Fruit fly (Drosophila melanogaster) whole organism, embryonic: Measurements from ENCODE around the gene Doc2.
A peak's percentile ranks its signal among the peaks of the same experiment; 100 is the strongest.

Source experiments
- CG10431 ChIP-seq: fragments of 200-800 bp; sonication (Bioruptor generic); optimal IDR thresholded peaks from 3 replicates; lab custom pipeline; 2018; ENCODE audit warnings: missing biosample characterization, mild to moderate bottlenecking, missing genetic modification characterization
- CG10565 ChIP-seq: fragments of 200-800 bp; sonication (Bioruptor generic); optimal IDR thresholded peaks from 3 replicates; lab custom pipeline; 2016; ENCODE audit warnings: missing biosample characterization, mild to moderate bottlenecking, missing genetic modification characterization
- CG11456 ChIP-seq: fragments of 200-800 bp; sonication (Bioruptor generic); IDR thresholded peaks from 3 replicates; pipeline ENCODE4 v1.3.6; 2022; ENCODE audit warnings: missing biosample characterization, missing genetic modification characterization
- CG11695 ChIP-seq: fragments of 200-800 bp; sonication (Bioruptor generic); IDR thresholded peaks from 3 replicates; pipeline ENCODE4 v1.3.6; 2022; ENCODE audit warnings: missing biosample characterization, missing genetic modification characterization
- CG11723 ChIP-seq: fragments of 200-800 bp; sonication (Bioruptor generic); optimal IDR thresholded peaks from 2 replicates; lab custom pipeline; 2017; ENCODE audit warnings: missing biosample characterization, mild to moderate bottlenecking, missing genetic modification characterization
- CG12659 ChIP-seq: fragments of 200-800 bp; sonication (Bioruptor generic); optimal IDR thresholded peaks from 3 replicates; lab custom pipeline; 2017; ENCODE audit warnings: mild to moderate bottlenecking, missing biosample characterization, missing genetic modification reagents, missing genetic modification characterization
- CG13123 ChIP-seq: fragments of 200-800 bp; sonication (Bioruptor generic); optimal IDR thresholded peaks from 2 replicates; lab custom pipeline; 2016; ENCODE audit warnings: missing biosample characterization, missing genetic modification characterization
- CG14014 ChIP-seq: fragments of 200-800 bp; sonication (Bioruptor generic); IDR thresholded peaks from 2 replicates; pipeline ENCODE4 v1.3.6; 2022; ENCODE audit warnings: missing biosample characterization, missing genetic modification characterization
- CG15269 ChIP-seq: fragments of 200-800 bp; sonication (Bioruptor generic); optimal IDR thresholded peaks from 2 replicates; lab custom pipeline; 2018; ENCODE audit warnings: missing biosample characterization, mild to moderate bottlenecking, missing genetic modification characterization, moderate library complexity
- CG15514 ChIP-seq: fragments of 200-800 bp; sonication (Bioruptor generic); optimal IDR thresholded peaks from 3 replicates; lab custom pipeline; 2017; ENCODE audit warnings: missing biosample characterization, missing genetic modification characterization, mild to moderate bottlenecking, moderate library complexity, missing genetic modification reagents
- CG17361 ChIP-seq: fragments of 200-800 bp; sonication (Bioruptor generic); IDR thresholded peaks from 3 replicates; pipeline ENCODE4 v1.3.6; 2022; ENCODE audit warnings: missing biosample characterization, missing genetic modification characterization
- CG17802 ChIP-seq: fragments of 200-800 bp; sonication (Bioruptor generic); optimal IDR thresholded peaks from 2 replicates; lab custom pipeline; 2018; ENCODE audit warnings: missing biosample characterization, mild to moderate bottlenecking, missing genetic modification characterization, moderate library complexity
- CG2889 ChIP-seq: fragments of 200-800 bp; sonication (Bioruptor generic); IDR thresholded peaks from 3 replicates; pipeline ENCODE4 v1.3.6; 2022; ENCODE audit warnings: missing biosample characterization, missing genetic modification characterization
- CG3163 ChIP-seq: fragments of 200-800 bp; sonication (Bioruptor generic); optimal IDR thresholded peaks from 3 replicates; lab custom pipeline; 2016; ENCODE audit warnings: missing biosample characterization, missing genetic modification characterization
- CG4360 ChIP-seq: fragments of 200-800 bp; sonication (Bioruptor generic); IDR thresholded peaks from 2 replicates; pipeline ENCODE4 v1.3.6; 2022; ENCODE audit warnings: missing biosample characterization, missing genetic modification characterization
- CG4730 ChIP-seq: fragments of 200-800 bp; sonication (Bioruptor generic); IDR thresholded peaks from 2 replicates; pipeline ENCODE4 v1.3.6; 2022; ENCODE audit warnings: missing biosample characterization, missing genetic modification characterization
- CG6175 ChIP-seq: fragments of 200-800 bp; sonication (Bioruptor generic); IDR thresholded peaks from 3 replicates; pipeline ENCODE4 v1.3.6; 2022; ENCODE audit warnings: missing biosample characterization, missing genetic modification characterization
- CG6683 ChIP-seq: fragments of 200-800 bp; sonication (Bioruptor generic); optimal IDR thresholded peaks from 2 replicates; lab custom pipeline; 2017; ENCODE audit warnings: missing biosample characterization, mild to moderate bottlenecking, missing genetic modification characterization, missing genetic modification reagents
- CG8089 ChIP-seq: fragments of 200-800 bp; sonication (Bioruptor generic); optimal IDR thresholded peaks from 3 replicates; lab custom pipeline; 2016; ENCODE audit warnings: missing biosample characterization, missing genetic modification characterization
- CG8944 ChIP-seq: fragments of 200-800 bp; sonication (Bioruptor generic); optimal IDR thresholded peaks from 3 replicates; lab custom pipeline; 2016; ENCODE audit warnings: missing biosample characterization, missing genetic modification characterization
- CTCF ChIP-seq: fragments of 200-800 bp; sonication (Bioruptor generic); optimal IDR thresholded peaks from 2 replicates; lab custom pipeline; 2017; ENCODE audit warnings: missing biosample characterization, mild to moderate bottlenecking, missing genetic modification characterization, moderate library complexity
- Dbx ChIP-seq: fragments of 200-800 bp; sonication (Bioruptor generic); IDR thresholded peaks from 3 replicates; pipeline ENCODE4 v1.3.6; 2022; ENCODE audit warnings: missing biosample characterization, missing genetic modification characterization
- Dfd ChIP-seq, 2 experiments: fragments of >200 bp; optimal IDR thresholded peaks; 2 replicates each; lab custom pipeline; 2017; ENCODE audit warnings: missing biosample characterization in 2 of 2, missing genetic modification characterization in 2 of 2
- Elba2 ChIP-seq: fragments of 200-800 bp; sonication (Bioruptor generic); optimal IDR thresholded peaks from 3 replicates; lab custom pipeline; 2016; ENCODE audit warnings: missing biosample characterization, missing genetic modification characterization
- Fer1 ChIP-seq: fragments of 200-800 bp; sonication (Bioruptor generic); optimal IDR thresholded peaks from 2 replicates; lab custom pipeline; 2017; ENCODE audit warnings: missing biosample characterization, mild to moderate bottlenecking, missing genetic modification characterization
- H2.0 ChIP-seq: fragments of 200-800 bp; sonication (Bioruptor generic); IDR thresholded peaks from 2 replicates; pipeline ENCODE4 v1.3.6; 2022; ENCODE audit warnings: missing biosample characterization, missing genetic modification characterization
- Hsf ChIP-seq: fragments of 200-800 bp; sonication (Bioruptor generic); optimal IDR thresholded peaks from 3 replicates; lab custom pipeline; 2016; ENCODE audit warnings: missing biosample characterization, missing genetic modification characterization
- Jarid2 ChIP-seq: fragments of 200-800 bp; sonication (Bioruptor generic); optimal IDR thresholded peaks from 3 replicates; lab custom pipeline; 2017; ENCODE audit warnings: mild to moderate bottlenecking, missing biosample characterization, missing genetic modification reagents, missing genetic modification characterization
- MESR4 ChIP-seq: fragments of 200-800 bp; sonication (Bioruptor generic); optimal IDR thresholded peaks from 2 replicates; lab custom pipeline; 2018; ENCODE audit warnings: missing biosample characterization, mild to moderate bottlenecking, missing genetic modification characterization, moderate library complexity
- Six4 ChIP-seq: fragments of 200-800 bp; sonication (Bioruptor generic); optimal IDR thresholded peaks from 2 replicates; lab custom pipeline; 2016; ENCODE audit warnings: missing biosample characterization, missing genetic modification characterization
- Sox102F ChIP-seq: fragments of 200-800 bp; sonication (Bioruptor generic); optimal IDR thresholded peaks from 2 replicates; lab custom pipeline; 2018; ENCODE audit warnings: missing biosample characterization, mild to moderate bottlenecking, missing genetic modification characterization, moderate library complexity
- abd-A ChIP-seq: fragments of 200-800 bp; sonication (Bioruptor generic); optimal IDR thresholded peaks from 3 replicates; lab custom pipeline; 2019; ENCODE audit warnings: missing biosample characterization, mild to moderate bottlenecking, missing genetic modification characterization, moderate library complexity
- ato ChIP-seq: fragments of 200-800 bp; sonication (Bioruptor generic); IDR thresholded peaks from 2 replicates; pipeline ENCODE4 v1.3.6; 2022; ENCODE audit warnings: missing biosample characterization, missing genetic modification characterization; ENCODE audit not compliant: partially characterized antibody
- btn ChIP-seq: fragments of 200-800 bp; sonication (Bioruptor generic); optimal IDR thresholded peaks from 2 replicates; lab custom pipeline; 2016; ENCODE audit warnings: missing biosample characterization, missing genetic modification characterization
- croc ChIP-seq: fragments of 200-800 bp; sonication (Bioruptor generic); conservative IDR thresholded peaks from 3 replicates; pipeline ENCODE4 v1.3.6; 2022; ENCODE audit warnings: missing biosample characterization, missing genetic modification characterization
- emc ChIP-seq: fragments of 200-800 bp; sonication (Bioruptor generic); optimal IDR thresholded peaks from 2 replicates; lab custom pipeline; 2016; ENCODE audit warnings: missing biosample characterization, missing genetic modification characterization
- ewg ChIP-seq: fragments of 200-800 bp; sonication (Bioruptor generic); optimal IDR thresholded peaks from 3 replicates; lab custom pipeline; 2017; ENCODE audit warnings: mild to moderate bottlenecking, missing biosample characterization, missing genetic modification reagents, missing genetic modification characterization
- gcm2 ChIP-seq: fragments of 200-800 bp; sonication (Bioruptor generic); optimal IDR thresholded peaks from 2 replicates; lab custom pipeline; 2016; ENCODE audit warnings: missing biosample characterization, missing genetic modification characterization
- knrl ChIP-seq: fragments of 200-800 bp; sonication (Bioruptor generic); IDR thresholded peaks from 3 replicates; pipeline ENCODE4 v1.3.6; 2022; ENCODE audit warnings: missing biosample characterization, missing genetic modification characterization; ENCODE audit not compliant: partially characterized antibody
- lilli ChIP-seq: fragments of 200-800 bp; sonication (Bioruptor generic); optimal IDR thresholded peaks from 3 replicates; lab custom pipeline; 2016; ENCODE audit warnings: missing biosample characterization, missing genetic modification characterization
- mam ChIP-seq: fragments of 200-800 bp; sonication (Bioruptor generic); optimal IDR thresholded peaks from 3 replicates; lab custom pipeline; 2016; ENCODE audit warnings: missing biosample characterization, missing genetic modification characterization
- otp ChIP-seq: fragments of 200-800 bp; sonication (Bioruptor generic); IDR thresholded peaks from 3 replicates; pipeline ENCODE4, ENCODE4 v1.3.6; 2022; ENCODE audit warnings: missing biosample characterization, missing genetic modification characterization
- psq ChIP-seq: fragments of 200-800 bp; sonication (Bioruptor generic); optimal IDR thresholded peaks from 2 replicates; lab custom pipeline; 2017; ENCODE audit warnings: missing biosample characterization, missing genetic modification characterization
- pzg ChIP-seq: fragments of 200-800 bp; sonication (Bioruptor generic); optimal IDR thresholded peaks from 3 replicates; lab custom pipeline; 2018; ENCODE audit warnings: missing biosample characterization, mild to moderate bottlenecking, missing genetic modification characterization, moderate library complexity
- sc ChIP-seq, 3 experiments: fragments of >200 bp in 2 of 3; fragments of 200-800 bp in 1 of 3; sonication (Bioruptor generic) in 1 of 3; optimal IDR thresholded peaks; 2 replicates in 2 of 3; 3 replicates in 1 of 3; lab custom pipeline; 2017; ENCODE audit warnings: mild to moderate bottlenecking in 1 of 3, missing biosample characterization in 1 of 3, missing genetic modification characterization in 1 of 3, missing genetic modification reagents in 1 of 3
- so ChIP-seq: fragments of 200-800 bp; sonication (Bioruptor generic); IDR thresholded peaks from 3 replicates; pipeline ENCODE4 v1.3.6; 2022; ENCODE audit warnings: missing biosample characterization, missing genetic modification characterization
- ssp ChIP-seq: fragments of 200-800 bp; sonication (Bioruptor generic); IDR thresholded peaks from 2 replicates; pipeline ENCODE4 v1.3.6; 2022; ENCODE audit warnings: missing biosample characterization, missing genetic modification characterization
- toy ChIP-seq: fragments of 200-800 bp; sonication (Bioruptor generic); IDR thresholded peaks from 2 replicates; pipeline ENCODE4 v1.3.6; 2022; ENCODE audit warnings: missing biosample characterization, missing genetic modification characterization
- vnd ChIP-seq: fragments of 200-800 bp; sonication (Bioruptor generic); IDR thresholded peaks from 3 replicates; pipeline ENCODE4 v1.3.6; 2022; ENCODE audit warnings: missing biosample characterization, missing genetic modification characterization; ENCODE audit not compliant: partially characterized antibody
- zfh1 ChIP-seq: fragments of 200-800 bp; sonication (Bioruptor generic); IDR thresholded peaks from 3 replicates; pipeline ENCODE4 v1.3.6; 2022; ENCODE audit warnings: missing biosample characterization, missing genetic modification characterization

Gene Doc2

dm6 chr3L:8996173-8996767, 22.8 kb downstream of the Doc2 start (continued):
- TF ChIP-seq toy (GFP tag; lab: Robert Waterston, UW) (no peak), CG12659 (GFP tag; lab: Kevin White, UChicago) (peak; percentile 26), sc (optimal IDR thresholded peaks at IDR 0.05; lab: Kevin White, UChicago) (no peak), sc (GFP tag; optimal IDR thresholded peaks at IDR 0.05; lab: Kevin White, UChicago) (peak; percentile 57), mam (GFP tag; lab: Kevin White, UChicago) (peak; percentile 28), Fer1 (GFP tag; lab: Kevin White, UChicago) (peak; percentile 18), CG10431 (GFP tag; lab: Kevin White, UChicago) (no peak), ewg (GFP tag; lab: Kevin White, UChicago) (peak; percentile 58), CG11723 (GFP tag; lab: Kevin White, UChicago) (no peak), CG11456 (GFP tag; lab: Robert Waterston, UW) (peak; percentile 67; the same call in 2 of the 3 replicates), CG17802 (no peak), otp (GFP tag; lab: Robert Waterston, UW) (0 out of 3 replicates have a peak, but pooled peaks have one; percentile 57), psq (GFP tag; lab: Kevin White, UChicago) (no peak), ssp (GFP tag; lab: Robert Waterston, UW) (0 out of 2 replicates have a peak, but pooled peaks have one; percentile 39), CG17361 (peak; percentile 65), Dfd (GFP tag; optimal IDR thresholded peaks at IDR 0.05; lab: Kevin White, UChicago) (no peak), CG6683 (GFP tag; lab: Kevin White, UChicago) (no peak), MESR4 (GFP tag; lab: Kevin White, UChicago) (peak; percentile 17), emc (GFP tag; lab: Kevin White, UChicago) (peak; percentile 25), Jarid2 (GFP tag; lab: Kevin White, UChicago) (no peak), lilli (GFP tag; lab: Kevin White, UChicago) (peak; percentile 68), CG11695 (GFP tag; lab: Robert Waterston, UW) (0 out of 3 replicates have a peak, but pooled peaks have one; percentile 35), knrl (no peak), CG15269 (no peak), H2.0 (GFP tag; lab: Robert Waterston, UW) (peak; percentile 51; the same call in 1 of the 2 replicates), Sox102F (GFP tag; lab: Kevin White, UChicago) (peak; percentile 84), zfh1 (peak; percentile 85), gcm2 (GFP tag; lab: Kevin White, UChicago) (no peak), Dbx (GFP tag; lab: Robert Waterston, UW) (0 out of 3 replicates have a peak, but pooled peaks have one; percentile 37), croc (GFP tag; lab: Robert Waterston, UW) (peak; percentile 58), CG13123 (GFP tag; lab: Kevin White, UChicago) (no peak), CG14014 (GFP tag; lab: Robert Waterston, UW) (peak; percentile 72), CG4360 (GFP tag; lab: Robert Waterston, UW) (no peak), CG4730 (GFP tag; lab: Robert Waterston, UW) (no peak), Six4 (GFP tag; lab: Kevin White, UChicago) (peak; percentile 49), btn (GFP tag; lab: Kevin White, UChicago) (no peak), Hsf (GFP tag; lab: Kevin White, UChicago) (peak; percentile 58), CG15514 (GFP tag; lab: Kevin White, UChicago) (no peak), CG8089 (GFP tag; lab: Kevin White, UChicago) (no peak), ato (no peak), CG3163 (GFP tag; lab: Kevin White, UChicago) (no peak), abd-A (tag; lab: Kevin White, UChicago) (no peak), CG8944 (GFP tag; lab: Kevin White, UChicago) (peak; percentile 21), CG6175 (no peak), pzg (GFP tag; lab: Kevin White, UChicago) (no peak), so (GFP tag; lab: Robert Waterston, UW) (peak; percentile 65; the same call in 2 of the 3 replicates), CTCF (no peak), CG2889 (GFP tag; lab: Robert Waterston, UW) (0 out of 3 replicates have a peak, but pooled peaks have one; percentile 37), CG10565 (no peak), vnd (GFP tag; lab: Robert Waterston, UW) (no peak), Elba2 (GFP tag; lab: Kevin White, UChicago) (no peak)
